Worm (Caenorhabditis elegans) whole organism, midembryonic: Measurements from ENCODE around the gene R05G9.3.

Source experiments
- T22C8.4 ChIP-seq: fragments of 200-800 bp; sonication (Bioruptor generic); IDR thresholded peaks from 2 replicates; pipeline ENCODE4 v1.3.6; 2022; ENCODE audit warnings: missing genetic modification characterization, missing compliant biosample characterization
- cog-1 ChIP-seq: sonication (generic microtip); optimal IDR thresholded peaks from 2 replicates; lab custom pipeline; 2016; ENCODE audit warnings: missing genetic modification characterization, missing compliant biosample characterization
- flt-1 ChIP-seq: fragments of 200-800 bp; sonication (Bioruptor generic); IDR thresholded peaks from 2 replicates; pipeline ENCODE4 v1.3.6; 2022; ENCODE audit warnings: missing genetic modification characterization, missing compliant biosample characterization
- klf-2 ChIP-seq: fragments of 200-800 bp; sonication (Bioruptor generic); conservative IDR thresholded peaks from 2 replicates; pipeline ENCODE4 v1.3.6; 2022; ENCODE audit warnings: missing genetic modification reagents, missing genetic modification characterization, missing compliant biosample characterization
- med-1 ChIP-seq: sonication (generic microtip); optimal IDR thresholded peaks from 2 replicates; lab custom pipeline; 2017; ENCODE audit warnings: missing genetic modification characterization, mild to moderate bottlenecking, missing compliant biosample characterization, antibody characterized with exemption, missing genetic modification reagents; ENCODE audit not compliant: insufficient read depth
- ref-1 ChIP-seq: fragments of 200-800 bp; sonication (Bioruptor generic); conservative IDR thresholded peaks from 2 replicates; pipeline ENCODE4 v1.3.6; 2022; ENCODE audit warnings: missing genetic modification reagents, missing genetic modification characterization, missing compliant biosample characterization
- tab-1 ChIP-seq: fragments of 200-800 bp; sonication (Bioruptor generic); IDR thresholded peaks from 2 replicates; pipeline ENCODE4 v1.3.6; 2022; ENCODE audit warnings: missing genetic modification characterization, missing compliant biosample characterization
- ztf-29 ChIP-seq: fragments of 200-800 bp; sonication (Bioruptor generic); IDR thresholded peaks from 2 replicates; pipeline ENCODE4 v1.3.6; 2022; ENCODE audit warnings: missing genetic modification reagents, missing genetic modification characterization, missing compliant biosample characterization

ce11 chrII:6526136-6526684 is 24.9 kb upstream of the R05G9.3 start:
- TF ChIP-seq klf-2 (GFP tag; lab: Robert Waterston, UW) (no peak), med-1 (GFP tag; lab: Kevin White, UChicago) (no peak), ref-1 (GFP tag; lab: Robert Waterston, UW) (no peak), flt-1 (GFP tag; lab: Robert Waterston, UW) (no peak), tab-1 (no peak), ztf-29 (GFP tag; lab: Robert Waterston, UW) (no peak), cog-1 (tag; lab: Kevin White, UChicago) (no peak), T22C8.4 (GFP tag; lab: Robert Waterston, UW) (no peak)
